Fruit fly (Drosophila melanogaster): ENCODE results near the gene CG14115.

CG14115 gene

dm6 chr3L:13040849-13041248, 20.4 kb downstream of the CG14115 start:
- TF ChIP-seq CG7101 (tag; optimal IDR thresholded peaks at IDR 0.05): no peak
- TF ChIP-seq CG7045 (GFP tag; optimal IDR thresholded peaks at IDR 0.05): no peak
- no peak for TF ChIP-seq Hr96 (GFP tag; optimal IDR thresholded peaks at IDR 0.05)
- no peak for TF ChIP-seq Clk (GFP tag; optimal IDR thresholded peaks at IDR 0.05)
- no peak for TF ChIP-seq pad (GFP tag; optimal IDR thresholded peaks at IDR 0.05)
- peak; percentile 3 for TF ChIP-seq bab1 (GFP tag; optimal IDR thresholded peaks at IDR 0.05)
- no peak for TF ChIP-seq toe (GFP tag; optimal IDR thresholded peaks at IDR 0.05)

- peak; percentile 50 for TF ChIP-seq bab1 (GFP tag; optimal IDR thresholded peaks at IDR 0.05)
- no peak for TF ChIP-seq CG11617 (GFP tag; optimal IDR thresholded peaks at IDR 0.05)
- TF ChIP-seq CG33017 (tag; optimal IDR thresholded peaks at IDR 0.05): no peak
- TF ChIP-seq toe (GFP tag; optimal IDR thresholded peaks at IDR 0.05): peak; percentile 26
- no peak for TF ChIP-seq pad (GFP tag; optimal IDR thresholded peaks at IDR 0.05)
- no peak for TF ChIP-seq kay (GFP tag; ENCODE audit: borderline replicate concordance)
- no peak for TF ChIP-seq CG5204 (GFP tag; optimal IDR thresholded peaks at IDR 0.05)
- TF ChIP-seq ovo (GFP tag; optimal IDR thresholded peaks at IDR 0.05): peak; percentile 26
- TF ChIP-seq Hr96 (GFP tag; optimal IDR thresholded peaks at IDR 0.05): peak; percentile 45
- peak; percentile 24 for TF ChIP-seq Mnt (GFP tag; optimal IDR thresholded peaks at IDR 0.05)
- TF ChIP-seq tj (GFP tag; optimal IDR thresholded peaks at IDR 0.05): no peak
- no peak for TF ChIP-seq CG7101 (tag; optimal IDR thresholded peaks at IDR 0.05)
- no peak for TF ChIP-seq CG12768 (GFP tag; optimal IDR thresholded peaks at IDR 0.05)
- peak; percentile 26 for TF ChIP-seq Crg-1 (GFP tag; optimal IDR thresholded peaks at IDR 0.05)
- no peak for TF ChIP-seq cic (GFP tag; optimal IDR thresholded peaks at IDR 0.05)
- TF ChIP-seq CG1620 (GFP tag; optimal IDR thresholded peaks at IDR 0.05): peak; percentile 55
- TF ChIP-seq CG14711 (tag; optimal IDR thresholded peaks at IDR 0.05): no peak
- TF ChIP-seq CG7045 (GFP tag; optimal IDR thresholded peaks at IDR 0.05): no peak
- TF ChIP-seq cnc (optimal IDR thresholded peaks at IDR 0.05): no peak
- TF ChIP-seq Clk (GFP tag; optimal IDR thresholded peaks at IDR 0.05): no peak
These were observed 24.3 kb downstream of the CG14115 start, which contains the start of gene Srrm1 for dm6 chr3L:13036706-13037457. Gene Srrm1, plus strand, starts transcription at chr3L:13036821.

DNA sequence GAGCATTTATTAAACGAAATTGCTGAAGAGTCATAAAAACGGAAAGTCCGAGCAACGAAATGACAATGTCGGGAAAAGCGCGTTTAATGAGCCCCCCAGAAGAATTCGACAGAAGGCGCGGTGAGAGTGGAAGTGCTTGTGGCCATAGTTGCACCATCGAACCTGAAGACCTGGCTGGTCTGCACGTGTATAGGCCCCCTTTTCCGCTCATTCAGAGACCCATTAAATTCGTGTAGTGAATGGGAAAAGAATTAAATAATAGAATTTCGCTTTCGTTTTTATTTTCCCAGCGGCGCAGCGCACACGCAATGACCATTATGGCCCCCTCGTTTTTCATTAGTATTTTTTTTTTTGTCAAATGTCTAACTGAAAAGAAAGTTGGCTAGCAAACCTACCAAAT, 27.9 kb downstream of the CG14115 start:
- TF ChIP-seq CG33017 (tag; optimal IDR thresholded peaks at IDR 0.05) (no peak), CG11617 (GFP tag; optimal IDR thresholded peaks at IDR 0.05) (no peak), bab1 (GFP tag; optimal IDR thresholded peaks at IDR 0.05) (peak; percentile 25), Clk (GFP tag; optimal IDR thresholded peaks at IDR 0.05) (no peak)

DNA sequence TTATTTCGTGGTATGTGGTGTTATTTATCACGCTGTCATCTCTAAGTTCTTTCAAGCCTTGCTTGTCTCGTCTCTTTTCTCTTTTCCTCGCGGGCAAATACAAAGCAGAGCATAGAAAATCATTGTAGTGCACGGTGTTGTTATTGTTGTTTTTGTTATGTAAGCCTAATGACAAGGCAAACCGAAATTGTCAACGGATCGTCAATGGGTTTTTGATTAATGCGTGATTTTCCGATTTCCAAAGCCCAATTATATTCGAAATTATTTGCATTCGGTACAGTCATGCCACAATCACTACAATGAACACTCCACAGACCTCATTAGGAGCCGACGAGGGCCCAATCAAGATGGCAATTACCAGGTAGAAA, 28.3 kb downstream of the CG14115 start:
- TF ChIP-seq pad (GFP tag; optimal IDR thresholded peaks at IDR 0.05) (no peak), cnc (optimal IDR thresholded peaks at IDR 0.05) (no peak), CG11617 (GFP tag; optimal IDR thresholded peaks at IDR 0.05) (no peak), CG12768 (GFP tag; optimal IDR thresholded peaks at IDR 0.05) (no peak), CG14711 (tag; optimal IDR thresholded peaks at IDR 0.05) (no peak), CG7101 (tag; optimal IDR thresholded peaks at IDR 0.05) (no peak), Mnt (GFP tag; optimal IDR thresholded peaks at IDR 0.05) (no peak), CG7045 (GFP tag; optimal IDR thresholded peaks at IDR 0.05) (no peak), cic (GFP tag; optimal IDR thresholded peaks at IDR 0.05) (no peak), Crg-1 (GFP tag; optimal IDR thresholded peaks at IDR 0.05) (no peak), CG5204 (GFP tag; optimal IDR thresholded peaks at IDR 0.05) (no peak), tj (GFP tag; optimal IDR thresholded peaks at IDR 0.05) (no peak), Hr96 (GFP tag; optimal IDR thresholded peaks at IDR 0.05) (no peak), CG33017 (tag; optimal IDR thresholded peaks at IDR 0.05) (no peak), toe (GFP tag; optimal IDR thresholded peaks at IDR 0.05) (no peak), CG1620 (GFP tag; optimal IDR thresholded peaks at IDR 0.05) (no peak), ovo (GFP tag; optimal IDR thresholded peaks at IDR 0.05) (no peak), kay (GFP tag; ENCODE audit: borderline replicate concordance) (no peak), bab1 (GFP tag; optimal IDR thresholded peaks at IDR 0.05) (no peak)

dm6 chr3L:13032085-13032914, 28.9 kb downstream of the CG14115 start:
- TF ChIP-seq ovo (GFP tag; optimal IDR thresholded peaks at IDR 0.05) (peak; percentile 66), CG12768 (GFP tag; optimal IDR thresholded peaks at IDR 0.05) (no peak)

- TF ChIP-seq Hr96 (GFP tag; optimal IDR thresholded peaks at IDR 0.05) (no peak), CG14711 (tag; optimal IDR thresholded peaks at IDR 0.05) (no peak), ovo (GFP tag; optimal IDR thresholded peaks at IDR 0.05) (no peak), CG33017 (tag; optimal IDR thresholded peaks at IDR 0.05) (no peak), CG7101 (tag; optimal IDR thresholded peaks at IDR 0.05) (no peak), cnc (optimal IDR thresholded peaks at IDR 0.05) (no peak)
These were observed 29.9 kb downstream of the CG14115 start for dm6 chr3L:13031326-13031725.

Data from whole organism, adult.